Worm (Caenorhabditis elegans) whole organism, young adult: Measurements from ENCODE around the gene mdt-28.

Source experiments
- B0261.1 ChIP-seq: sonication (generic microtip); optimal IDR thresholded peaks from 2 replicates; lab custom pipeline; 2016; ENCODE audit warnings: mild to moderate bottlenecking, missing genetic modification characterization, moderate library complexity, missing compliant biosample characterization
- B0336.3 ChIP-seq: fragments of 200-800 bp; sonication (Bioruptor generic); IDR thresholded peaks from 2 replicates; pipeline ENCODE4 v1.3.6; 2022; ENCODE audit warnings: missing genetic modification characterization, missing compliant biosample characterization
- F22D6.2 ChIP-seq: sonication (generic microtip); optimal IDR thresholded peaks from 2 replicates; lab custom pipeline; 2016; ENCODE audit warnings: mild to moderate bottlenecking, missing genetic modification characterization, missing compliant biosample characterization
- F23B12.7 ChIP-seq: sonication (generic microtip); optimal IDR thresholded peaks from 2 replicates; lab custom pipeline; 2017; ENCODE audit warnings: missing genetic modification characterization, mild to moderate bottlenecking, missing compliant biosample characterization, antibody characterized with exemption, moderate library complexity; ENCODE audit not compliant: insufficient read depth
- F33H1.4 ChIP-seq: fragments of 200-800 bp; sonication (Bioruptor generic); IDR thresholded peaks from 2 replicates; pipeline ENCODE4 v1.3.6; 2022; ENCODE audit warnings: missing genetic modification reagents, missing genetic modification characterization, missing compliant biosample characterization
- F39B2.1 ChIP-seq: fragments of 200-800 bp; sonication (Bioruptor generic); IDR thresholded peaks from 2 replicates; pipeline ENCODE4 v1.3.6; 2022; ENCODE audit warnings: missing genetic modification reagents, missing genetic modification characterization, missing compliant biosample characterization
- F49E8.2 ChIP-seq: sonication (generic microtip); optimal IDR thresholded peaks from 3 replicates; lab custom pipeline; 2017; ENCODE audit warnings: missing genetic modification characterization, mild to moderate bottlenecking, missing compliant biosample characterization, antibody characterized with exemption, moderate library complexity; ENCODE audit not compliant: insufficient read depth
- F55B11.4 ChIP-seq: sonication (generic microtip); optimal IDR thresholded peaks from 2 replicates; lab custom pipeline; 2016; ENCODE audit warnings: missing compliant biosample characterization, missing genetic modification characterization, borderline replicate concordance; ENCODE audit not compliant: insufficient read depth
- F57A8.1 ChIP-seq: fragments of 200-800 bp; sonication (Bioruptor generic); optimal IDR thresholded peaks from 2 replicates; lab custom pipeline; 2018; ENCODE audit warnings: mild to moderate bottlenecking, missing genetic modification characterization, moderate library complexity, missing compliant biosample characterization
- T07F8.4 ChIP-seq: sonication (generic microtip); optimal IDR thresholded peaks from 2 replicates; lab custom pipeline; 2016; ENCODE audit warnings: mild to moderate bottlenecking, missing genetic modification characterization, moderate library complexity, missing compliant biosample characterization
- Y67H2A.10 ChIP-seq: fragments of 200-800 bp; sonication (Bioruptor generic); conservative IDR thresholded peaks from 2 replicates; pipeline ENCODE4 v1.3.6; 2022; ENCODE audit warnings: missing genetic modification reagents, missing genetic modification characterization, missing compliant biosample characterization
- Y79H2A.3 ChIP-seq: fragments of 200-800 bp; sonication (Bioruptor generic); conservative IDR thresholded peaks from 2 replicates; pipeline ENCODE4 v1.3.6; 2022; ENCODE audit warnings: missing genetic modification reagents, missing genetic modification characterization, missing compliant biosample characterization
- Y95B8A.8 ChIP-seq: fragments of 200-800 bp; sonication (Bioruptor generic); IDR thresholded peaks from 2 replicates; pipeline ENCODE4 v1.3.6; 2022; ENCODE audit warnings: missing genetic modification reagents, missing genetic modification characterization, missing compliant biosample characterization
- aptf-2 ChIP-seq: fragments of 200-800 bp; sonication (Bioruptor generic); conservative IDR thresholded peaks from 2 replicates; pipeline ENCODE4 v1.3.6; 2022; ENCODE audit warnings: missing genetic modification reagents, missing genetic modification characterization, missing compliant biosample characterization
- atf-7 ChIP-seq: sonication (generic microtip); optimal IDR thresholded peaks from 2 replicates; lab custom pipeline; 2017; ENCODE audit warnings: mild to moderate bottlenecking, missing genetic modification characterization, missing compliant biosample characterization
- athp-1 ChIP-seq: sonication (generic microtip); optimal IDR thresholded peaks from 2 replicates; lab custom pipeline; 2017; ENCODE audit warnings: mild to moderate bottlenecking, missing genetic modification characterization, missing compliant biosample characterization
- attf-5 ChIP-seq: fragments of 200-800 bp; sonication (Bioruptor generic); optimal IDR thresholded peaks from 2 replicates; lab custom pipeline; 2018; ENCODE audit warnings: mild to moderate bottlenecking, missing genetic modification characterization, missing compliant biosample characterization
- bed-1 ChIP-seq: fragments of 200-800 bp; sonication (Bioruptor generic); IDR thresholded peaks from 2 replicates; pipeline ENCODE4 v1.3.6; 2022; ENCODE audit warnings: missing genetic modification reagents, missing genetic modification characterization, missing compliant biosample characterization
- bed-2 ChIP-seq: fragments of 200-800 bp; sonication (Bioruptor generic); IDR thresholded peaks from 2 replicates; pipeline ENCODE4 v1.3.6; 2022; ENCODE audit warnings: missing genetic modification reagents, missing genetic modification characterization, missing compliant biosample characterization
- ccch-3 ChIP-seq: fragments of 200-800 bp; sonication (Bioruptor generic); optimal IDR thresholded peaks from 2 replicates; lab custom pipeline; 2018; ENCODE audit warnings: mild to moderate bottlenecking, missing genetic modification characterization, missing compliant biosample characterization
- ceh-27 ChIP-seq: fragments of 200-800 bp; sonication (Bioruptor generic); optimal IDR thresholded peaks from 2 replicates; lab custom pipeline; 2018; ENCODE audit warnings: mild to moderate bottlenecking, missing genetic modification characterization, moderate library complexity, missing compliant biosample characterization
- ceh-40 ChIP-seq: fragments of 200-800 bp; sonication (Bioruptor generic); IDR thresholded peaks from 2 replicates; pipeline ENCODE4 v1.3.6; 2022; ENCODE audit warnings: missing genetic modification characterization, missing compliant biosample characterization
- ceh-79 ChIP-seq: sonication (generic microtip); optimal IDR thresholded peaks from 2 replicates; lab custom pipeline; 2017; ENCODE audit warnings: mild to moderate bottlenecking, missing genetic modification characterization, missing compliant biosample characterization
- die-1 ChIP-seq: sonication (generic microtip); optimal IDR thresholded peaks from 2 replicates; lab custom pipeline; 2016; ENCODE audit warnings: missing genotype, mild to moderate bottlenecking, missing genetic modification characterization, missing compliant biosample characterization
- egrh-3 ChIP-seq: fragments of 200-800 bp; sonication (Bioruptor generic); IDR thresholded peaks from 2 replicates; pipeline ENCODE4 v1.3.6; 2022; ENCODE audit warnings: missing genetic modification reagents, missing genetic modification characterization, missing compliant biosample characterization
- gei-17 ChIP-seq: fragments of 200-800 bp; sonication (Bioruptor generic); optimal IDR thresholded peaks from 2 replicates; lab custom pipeline; 2018; ENCODE audit warnings: mild to moderate bottlenecking, missing genetic modification characterization, missing compliant biosample characterization
- hlh-26 ChIP-seq: fragments of 200-800 bp; sonication (Bioruptor generic); conservative IDR thresholded peaks from 2 replicates; pipeline ENCODE4 v1.3.6; 2022; ENCODE audit warnings: missing genetic modification reagents, missing genetic modification characterization, missing compliant biosample characterization
- hmg-1.2 ChIP-seq: fragments of 200-800 bp; sonication (Bioruptor generic); IDR thresholded peaks from 2 replicates; pipeline ENCODE4 v1.3.6; 2022; ENCODE audit warnings: missing genetic modification reagents, missing genetic modification characterization, missing compliant biosample characterization
- hmg-20 ChIP-seq: fragments of 200-800 bp; sonication (Bioruptor generic); IDR thresholded peaks from 2 replicates; pipeline ENCODE4 v1.3.6; 2022; ENCODE audit warnings: missing genetic modification reagents, missing genetic modification characterization, missing compliant biosample characterization
- hrde-1 ChIP-seq: sonication (generic microtip); optimal IDR thresholded peaks from 2 replicates; lab custom pipeline; 2016; ENCODE audit warnings: missing genetic modification characterization, mild to moderate bottlenecking, missing compliant biosample characterization, moderate library complexity, missing genotype, missing genetic modification reagents, borderline replicate concordance
- hsf-1 ChIP-seq: fragments of 200-800 bp; sonication (Bioruptor generic); IDR thresholded peaks from 2 replicates; pipeline ENCODE4 v1.3.6; 2022; ENCODE audit warnings: missing genetic modification reagents, missing genetic modification characterization, missing compliant biosample characterization
- lin-40 ChIP-seq: sonication (generic microtip); optimal IDR thresholded peaks from 2 replicates; lab custom pipeline; 2016; ENCODE audit warnings: missing genetic modification characterization, mild to moderate bottlenecking, missing compliant biosample characterization, missing genotype, missing genetic modification reagents
- lin-54 ChIP-seq: fragments of 200-800 bp; sonication (Bioruptor generic); optimal IDR thresholded peaks from 2 replicates; lab custom pipeline; 2018; ENCODE audit warnings: mild to moderate bottlenecking, missing genetic modification characterization, missing compliant biosample characterization
- lir-1 ChIP-seq: fragments of 200-800 bp; sonication (Bioruptor generic); conservative IDR thresholded peaks from 2 replicates; pipeline ENCODE4 v1.3.6; 2022; ENCODE audit warnings: missing genetic modification reagents, missing genetic modification characterization, missing compliant biosample characterization
- mes-4 ChIP-seq: sonication (generic microtip); optimal IDR thresholded peaks from 2 replicates; lab custom pipeline; 2016; ENCODE audit warnings: missing genotype, missing genetic modification characterization, missing compliant biosample characterization
- nhr-120 ChIP-seq: fragments of 200-800 bp; sonication (Bioruptor generic); IDR thresholded peaks from 2 replicates; pipeline ENCODE4 v1.3.6; 2022; ENCODE audit warnings: missing genetic modification characterization, missing compliant biosample characterization
- rcor-1 ChIP-seq: fragments of 200-800 bp; sonication (Bioruptor generic); IDR thresholded peaks from 2 replicates; pipeline ENCODE4 v1.3.6; 2022; ENCODE audit warnings: missing genetic modification reagents, missing genetic modification characterization, missing compliant biosample characterization
- rec-8 ChIP-seq, 2 experiments: sonication (generic microtip); optimal IDR thresholded peaks; 2 replicates each; lab custom pipeline; 2016; ENCODE audit warnings: mild to moderate bottlenecking in 2 of 2, missing genetic modification characterization in 2 of 2, missing genetic modification reagents in 2 of 2, missing genotype in 2 of 2, missing biosample characterization in 1 of 2, missing compliant biosample characterization in 1 of 2, moderate library complexity in 1 of 2
- rpc-1 ChIP-seq, 2 experiments: fragments of 150-350 bp in 1 of 2; sonication (generic microtip) in 1 of 2; optimal IDR thresholded peaks; 2 replicates each; lab custom pipeline; 2014 to 2018; ENCODE audit warnings: missing biosample characterization in 1 of 2, missing genetic modification characterization in 1 of 2, missing genetic modification reagents in 1 of 2, missing genotype in 1 of 2
- snpc-4 ChIP-seq, 5 experiments: fragments of 150-350 bp in 1 of 5; sonication (generic microtip) in 4 of 5; optimal IDR thresholded peaks; 2 replicates each; lab custom pipeline; 2014 to 2018; ENCODE audit warnings: missing genetic modification characterization in 5 of 5, missing biosample characterization in 3 of 5, antibody characterized with exemption in 2 of 5, mild to moderate bottlenecking in 2 of 5, missing compliant biosample characterization in 2 of 5, missing genotype in 2 of 5, moderate library complexity in 2 of 5, missing genetic modification reagents in 1 of 5
- somi-1 ChIP-seq: fragments of 200-800 bp; sonication (Bioruptor generic); optimal IDR thresholded peaks from 2 replicates; lab custom pipeline; 2018; ENCODE audit warnings: mild to moderate bottlenecking, missing genetic modification characterization, missing compliant biosample characterization
- tbp1 ChIP-seq: fragments of 200-800 bp; sonication (Bioruptor generic); optimal IDR thresholded peaks from 2 replicates; lab custom pipeline; 2018; ENCODE audit warnings: mild to moderate bottlenecking, missing genetic modification characterization, missing compliant biosample characterization
- zfh-2 ChIP-seq: fragments of 200-800 bp; sonication (Bioruptor generic); conservative IDR thresholded peaks from 2 replicates; pipeline ENCODE4 v1.3.6; 2022; ENCODE audit warnings: missing genetic modification reagents, missing genetic modification characterization, missing compliant biosample characterization
- ztf-22 ChIP-seq: fragments of 200-800 bp; sonication (Bioruptor generic); optimal IDR thresholded peaks from 2 replicates; lab custom pipeline; 2018; ENCODE audit warnings: mild to moderate bottlenecking, missing genetic modification characterization, moderate library complexity, missing compliant biosample characterization
- ztf-26 ChIP-seq: sonication (generic microtip); optimal IDR thresholded peaks from 2 replicates; lab custom pipeline; 2017; ENCODE audit warnings: missing genetic modification characterization, missing compliant biosample characterization

Gene mdt-28

DNA sequence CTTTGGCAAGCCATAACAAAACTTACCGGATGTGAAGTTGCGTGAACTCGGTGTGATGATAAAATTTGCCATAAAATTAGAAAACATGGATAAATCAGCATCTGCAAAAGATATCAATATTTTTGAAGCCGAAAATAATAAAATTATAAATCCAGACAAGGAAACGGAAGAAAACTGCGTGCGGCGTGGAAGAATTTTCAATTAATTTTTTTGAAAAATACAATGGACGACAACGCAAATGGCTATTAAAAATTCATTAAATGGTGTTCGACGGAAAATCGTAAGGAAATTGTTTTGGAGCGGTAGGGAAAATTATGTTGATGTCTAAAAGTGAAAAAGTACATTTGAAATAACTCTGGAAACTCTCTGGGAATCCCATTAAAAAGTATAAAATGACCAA, 16.2 kb downstream of the mdt-28 start, which contains the start of gene acr-18:
Gene acr-18, minus strand, starts transcription at position 101 of the 400 bp plus-strand sequence.
- TF ChIP-seq bed-2 (GFP tag; lab: Robert Waterston, UW): no peak
- no peak for TF ChIP-seq F33H1.4 (GFP tag; lab: Robert Waterston, UW)
- TF ChIP-seq rpc-1 (optimal IDR thresholded peaks at IDR 0.05; lab: Kevin White, UChicago): no peak
- TF ChIP-seq rpc-1 (tag; optimal IDR thresholded peaks at IDR 0.05; lab: Kevin White, UChicago): no peak
- no peak for TF ChIP-seq ceh-40
- TF ChIP-seq athp-1: no peak
- no peak for TF ChIP-seq atf-7 (tag; lab: Kevin White, UChicago)
- no peak for TF ChIP-seq bed-1
- TF ChIP-seq hsf-1 (GFP tag; lab: Robert Waterston, UW): no peak
- TF ChIP-seq egrh-3 (GFP tag; lab: Robert Waterston, UW): no peak
- no peak for TF ChIP-seq attf-5 (GFP tag; lab: Kevin White, UChicago)
- TF ChIP-seq mes-4 (tag; lab: Kevin White, UChicago): no peak
- no peak for TF ChIP-seq F22D6.2 (tag; lab: Kevin White, UChicago)

DNA sequence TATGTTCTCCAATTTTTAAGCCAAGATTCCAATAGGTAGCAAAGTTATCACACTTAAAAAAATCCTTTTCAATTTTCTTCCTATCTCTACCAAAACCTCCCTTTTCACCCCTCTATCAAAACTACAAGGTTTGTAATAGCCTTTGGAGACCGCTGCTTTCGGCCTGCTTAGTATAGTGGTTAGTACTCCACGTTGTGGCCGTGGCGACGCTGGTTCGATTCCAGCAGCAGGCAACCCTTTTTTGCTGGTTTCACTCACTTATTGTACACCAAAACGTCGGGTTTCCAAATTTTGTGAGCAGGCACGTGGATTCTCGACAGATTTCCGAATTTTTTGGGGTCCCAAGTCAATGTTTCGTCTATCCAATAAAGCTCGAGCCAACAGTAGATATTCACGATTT, 21.3 kb downstream of the mdt-28 start:
- no peak for TF ChIP-seq F55B11.4 (tag; lab: Kevin White, UChicago)
- TF ChIP-seq ztf-26 (tag; lab: Kevin White, UChicago): no peak
- TF ChIP-seq nhr-120 (GFP tag; lab: Robert Waterston, UW): no peak
- TF ChIP-seq atf-7 (tag; lab: Kevin White, UChicago): no peak
- no peak for TF ChIP-seq F49E8.2 (tag; lab: Kevin White, UChicago)
- TF ChIP-seq Y95B8A.8: no peak
- no peak for TF ChIP-seq ztf-22
- TF ChIP-seq ceh-27: no peak
- no peak for TF ChIP-seq ceh-79 (tag; lab: Kevin White, UChicago)
- TF ChIP-seq hmg-1.2 (GFP tag; lab: Robert Waterston, UW): peak; percentile 68
- peak; percentile 9 for TF ChIP-seq athp-1
- TF ChIP-seq lin-40: no peak
- TF ChIP-seq aptf-2 (GFP tag; lab: Robert Waterston, UW): no peak
- TF ChIP-seq F39B2.1 (GFP tag; lab: Robert Waterston, UW): no peak
- TF ChIP-seq lir-1 (GFP tag; lab: Robert Waterston, UW): 0 out of 2 replicates have a peak, but pooled peaks have one; percentile 37
- no peak for TF ChIP-seq zfh-2 (GFP tag; lab: Robert Waterston, UW)
- TF ChIP-seq F22D6.2 (tag; lab: Kevin White, UChicago): no peak
- no peak for TF ChIP-seq somi-1 (GFP tag; lab: Kevin White, UChicago)
- TF ChIP-seq tbp1 (GFP tag; lab: Kevin White, UChicago): peak; percentile 95
- TF ChIP-seq T07F8.4 (tag; lab: Kevin White, UChicago): no peak
- no peak for TF ChIP-seq hmg-20 (GFP tag; lab: Robert Waterston, UW)
- no peak for TF ChIP-seq Y67H2A.10 (GFP tag; lab: Robert Waterston, UW)
- TF ChIP-seq F57A8.1 (GFP tag; lab: Kevin White, UChicago): no peak
- no peak for TF ChIP-seq bed-2 (GFP tag; lab: Robert Waterston, UW)
- no peak for TF ChIP-seq rcor-1 (GFP tag; lab: Robert Waterston, UW)
- TF ChIP-seq hlh-26 (GFP tag; lab: Robert Waterston, UW): no peak
- TF ChIP-seq F23B12.7 (tag; lab: Kevin White, UChicago): peak; percentile 20
- no peak for TF ChIP-seq snpc-4 (GFP tag; optimal IDR thresholded peaks at IDR 0.05; lab: Kevin White, UChicago)
- TF ChIP-seq snpc-4 (tag; optimal IDR thresholded peaks at IDR 0.05; lab: Kevin White, UChicago): peak in 2 of 4 experiments; percentile 20 to 57
- no peak for TF ChIP-seq Y79H2A.3 (GFP tag; lab: Robert Waterston, UW)
- TF ChIP-seq rec-8 (tag; optimal IDR thresholded peaks at IDR 0.05; lab: Kevin White, UChicago): no peak
- peak; percentile 18 for TF ChIP-seq lin-54 (GFP tag; lab: Kevin White, UChicago)
- no peak for TF ChIP-seq B0336.3 (GFP tag; lab: Robert Waterston, UW)
- no peak for TF ChIP-seq mes-4 (tag; lab: Kevin White, UChicago)
- no peak for TF ChIP-seq ccch-3 (GFP tag; lab: Kevin White, UChicago)
- TF ChIP-seq die-1 (tag; lab: Kevin White, UChicago): peak; percentile 48
- no peak for TF ChIP-seq gei-17 (GFP tag; lab: Kevin White, UChicago)
- TF ChIP-seq B0261.1 (tag; lab: Kevin White, UChicago): peak; percentile 78
- no peak for TF ChIP-seq hrde-1 (tag; lab: Kevin White, UChicago)
